Worm (Caenorhabditis elegans): ENCODE results near the gene Y57G11B.5.

ce11 chrIV:14534967-14535366, 39.7 kb upstream of the Y57G11B.5 start, which contains the start of gene T27E7.4:
- TF ChIP-seq W03F9.2 (tag; optimal IDR thresholded peaks at IDR 0.05): no peak
- TF ChIP-seq him-1 (tag; optimal IDR thresholded peaks at IDR 0.05): no peak
- no peak for TF ChIP-seq dao-5 (tag; optimal IDR thresholded peaks at IDR 0.05)

All from whole organism, L4/young adult.